Worm (Caenorhabditis elegans) whole organism, young adult: ENCODE data around the gene dhhc-5.

Experiments used
- C06A6.2 ChIP-seq: fragments of 200-800 bp; sonication (Bioruptor generic); conservative IDR thresholded peaks from 2 replicates; pipeline ENCODE4 v1.3.6; 2022; ENCODE audit warnings: missing genetic modification characterization, missing compliant biosample characterization
- F23B12.7 ChIP-seq: sonication (generic microtip); optimal IDR thresholded peaks from 2 replicates; lab custom pipeline; 2017; ENCODE audit warnings: missing genetic modification characterization, mild to moderate bottlenecking, missing compliant biosample characterization, antibody characterized with exemption, moderate library complexity; ENCODE audit not compliant: insufficient read depth
- F39B2.1 ChIP-seq: fragments of 200-800 bp; sonication (Bioruptor generic); IDR thresholded peaks from 2 replicates; pipeline ENCODE4 v1.3.6; 2022; ENCODE audit warnings: missing genetic modification reagents, missing genetic modification characterization, missing compliant biosample characterization
- F55B11.4 ChIP-seq: sonication (generic microtip); optimal IDR thresholded peaks from 2 replicates; lab custom pipeline; 2016; ENCODE audit warnings: missing compliant biosample characterization, missing genetic modification characterization, borderline replicate concordance; ENCODE audit not compliant: insufficient read depth
- K11D2.4 ChIP-seq: fragments of 200-800 bp; sonication (Bioruptor generic); IDR thresholded peaks from 2 replicates; pipeline ENCODE4 v1.3.6; 2022; ENCODE audit warnings: missing genetic modification reagents, missing genetic modification characterization, missing compliant biosample characterization
- T07F8.4 ChIP-seq: sonication (generic microtip); optimal IDR thresholded peaks from 2 replicates; lab custom pipeline; 2016; ENCODE audit warnings: mild to moderate bottlenecking, missing genetic modification characterization, moderate library complexity, missing compliant biosample characterization
- T26A5.8 ChIP-seq: sonication (generic microtip); optimal IDR thresholded peaks from 2 replicates; lab custom pipeline; 2016; ENCODE audit warnings: missing genetic modification characterization, missing compliant biosample characterization
- Y53G8AR.9 ChIP-seq: fragments of 200-800 bp; sonication (Bioruptor generic); conservative IDR thresholded peaks from 2 replicates; pipeline ENCODE4 v1.3.6; 2022; ENCODE audit warnings: missing genetic modification reagents, missing genetic modification characterization, missing compliant biosample characterization
- Y56A3A.18 ChIP-seq: fragments of 200-800 bp; sonication (Bioruptor generic); IDR thresholded peaks from 2 replicates; pipeline ENCODE4 v1.3.6; 2022; ENCODE audit warnings: missing genetic modification reagents, missing genetic modification characterization, missing compliant biosample characterization
- Y67H2A.10 ChIP-seq: fragments of 200-800 bp; sonication (Bioruptor generic); conservative IDR thresholded peaks from 2 replicates; pipeline ENCODE4 v1.3.6; 2022; ENCODE audit warnings: missing genetic modification reagents, missing genetic modification characterization, missing compliant biosample characterization
- Y95B8A.8 ChIP-seq: fragments of 200-800 bp; sonication (Bioruptor generic); IDR thresholded peaks from 2 replicates; pipeline ENCODE4 v1.3.6; 2022; ENCODE audit warnings: missing genetic modification reagents, missing genetic modification characterization, missing compliant biosample characterization
- aptf-2 ChIP-seq: fragments of 200-800 bp; sonication (Bioruptor generic); conservative IDR thresholded peaks from 2 replicates; pipeline ENCODE4 v1.3.6; 2022; ENCODE audit warnings: missing genetic modification reagents, missing genetic modification characterization, missing compliant biosample characterization
- aptf-3 ChIP-seq: fragments of 200-800 bp; sonication (Bioruptor generic); IDR thresholded peaks from 2 replicates; pipeline ENCODE4 v1.3.6; 2022; ENCODE audit warnings: missing genetic modification characterization, missing compliant biosample characterization
- ccch-3 ChIP-seq: fragments of 200-800 bp; sonication (Bioruptor generic); optimal IDR thresholded peaks from 2 replicates; lab custom pipeline; 2018; ENCODE audit warnings: mild to moderate bottlenecking, missing genetic modification characterization, missing compliant biosample characterization
- cebp-1 ChIP-seq, 2 experiments: fragments of 200-800 bp in 1 of 2; sonication (Bioruptor generic) in 1 of 2; sonication (generic microtip) in 1 of 2; IDR thresholded peaks in 1 of 2; optimal IDR thresholded peaks in 1 of 2; 2 replicates each; pipeline versions ENCODE4 v1.3.6 to Lab custom; 2017 to 2022; ENCODE audit warnings: missing compliant biosample characterization in 2 of 2, missing genetic modification characterization in 2 of 2, mild to moderate bottlenecking in 1 of 2, missing genetic modification reagents in 1 of 2, moderate library complexity in 1 of 2
- ceh-100 ChIP-seq: fragments of 200-800 bp; sonication (Bioruptor generic); IDR thresholded peaks from 2 replicates; pipeline ENCODE4 v1.3.6; 2022; ENCODE audit warnings: missing genetic modification reagents, missing genetic modification characterization, missing compliant biosample characterization
- ceh-27 ChIP-seq: fragments of 200-800 bp; sonication (Bioruptor generic); optimal IDR thresholded peaks from 2 replicates; lab custom pipeline; 2018; ENCODE audit warnings: mild to moderate bottlenecking, missing genetic modification characterization, moderate library complexity, missing compliant biosample characterization
- die-1 ChIP-seq: sonication (generic microtip); optimal IDR thresholded peaks from 2 replicates; lab custom pipeline; 2016; ENCODE audit warnings: missing genotype, mild to moderate bottlenecking, missing genetic modification characterization, missing compliant biosample characterization
- ekl-4 ChIP-seq: fragments of 200-800 bp; sonication (Bioruptor generic); IDR thresholded peaks from 2 replicates; pipeline ENCODE4 v1.3.6; 2022; ENCODE audit warnings: missing genetic modification reagents, missing genetic modification characterization, missing compliant biosample characterization
- fkh-3 ChIP-seq: sonication (generic microtip); optimal IDR thresholded peaks from 2 replicates; lab custom pipeline; 2016; ENCODE audit warnings: mild to moderate bottlenecking, missing genetic modification characterization, missing compliant biosample characterization
- hmg-20 ChIP-seq: fragments of 200-800 bp; sonication (Bioruptor generic); IDR thresholded peaks from 2 replicates; pipeline ENCODE4 v1.3.6; 2022; ENCODE audit warnings: missing genetic modification reagents, missing genetic modification characterization, missing compliant biosample characterization
- let-526 ChIP-seq: fragments of 200-800 bp; sonication (Bioruptor generic); IDR thresholded peaks from 2 replicates; pipeline ENCODE4 v1.3.6; 2022; ENCODE audit warnings: missing genetic modification reagents, missing genetic modification characterization, missing compliant biosample characterization
- let-607 ChIP-seq, 2 experiments: fragments of 200-800 bp in 1 of 2; sonication (Bioruptor generic) in 1 of 2; sonication (generic microtip) in 1 of 2; optimal IDR thresholded peaks; 2 replicates each; lab custom pipeline; 2016 to 2018; ENCODE audit warnings: mild to moderate bottlenecking in 2 of 2, missing compliant biosample characterization in 2 of 2, missing genetic modification characterization in 2 of 2, moderate library complexity in 2 of 2, missing genotype in 1 of 2
- lin-35 ChIP-seq, 3 experiments: fragments of 150-350 bp in 2 of 3; sonication (generic microtip) in 1 of 3; optimal IDR thresholded peaks; 2 replicates each; lab custom pipeline; 2014 to 2018; ENCODE audit warnings: missing biosample characterization in 3 of 3, missing genetic modification characterization in 3 of 3, missing genetic modification reagents in 3 of 3
- lin-40 ChIP-seq: sonication (generic microtip); optimal IDR thresholded peaks from 2 replicates; lab custom pipeline; 2016; ENCODE audit warnings: missing genetic modification characterization, mild to moderate bottlenecking, missing compliant biosample characterization, missing genotype, missing genetic modification reagents
- lin-54 ChIP-seq: fragments of 200-800 bp; sonication (Bioruptor generic); optimal IDR thresholded peaks from 2 replicates; lab custom pipeline; 2018; ENCODE audit warnings: mild to moderate bottlenecking, missing genetic modification characterization, missing compliant biosample characterization
- mcd-1 ChIP-seq: fragments of 200-800 bp; sonication (Bioruptor generic); IDR thresholded peaks from 2 replicates; pipeline ENCODE4 v1.3.6; 2022; ENCODE audit warnings: missing genetic modification reagents, missing genetic modification characterization, missing compliant biosample characterization
- mel-28 ChIP-seq: sonication (generic microtip); optimal IDR thresholded peaks from 2 replicates; lab custom pipeline; 2016; ENCODE audit warnings: borderline replicate concordance, mild to moderate bottlenecking, missing genetic modification characterization, missing compliant biosample characterization
- mes-4 ChIP-seq: sonication (generic microtip); optimal IDR thresholded peaks from 2 replicates; lab custom pipeline; 2016; ENCODE audit warnings: missing genotype, missing genetic modification characterization, missing compliant biosample characterization
- nfyb-1 ChIP-seq: fragments of 200-800 bp; sonication (Bioruptor generic); IDR thresholded peaks from 2 replicates; pipeline ENCODE4 v1.3.6; 2022; ENCODE audit warnings: missing genetic modification reagents, missing genetic modification characterization, missing compliant biosample characterization
- nhr-80 ChIP-seq: sonication (generic microtip); optimal IDR thresholded peaks from 2 replicates; lab custom pipeline; 2016; ENCODE audit warnings: missing genetic modification characterization, missing compliant biosample characterization
- nhr-90 ChIP-seq: sonication (generic microtip); optimal IDR thresholded peaks from 2 replicates; lab custom pipeline; 2016; ENCODE audit warnings: missing genotype, mild to moderate bottlenecking, missing genetic modification characterization, missing compliant biosample characterization
- rcor-1 ChIP-seq: fragments of 200-800 bp; sonication (Bioruptor generic); IDR thresholded peaks from 2 replicates; pipeline ENCODE4 v1.3.6; 2022; ENCODE audit warnings: missing genetic modification reagents, missing genetic modification characterization, missing compliant biosample characterization
- sdz-38 ChIP-seq: sonication (generic microtip); optimal IDR thresholded peaks from 2 replicates; lab custom pipeline; 2016; ENCODE audit warnings: missing genotype, missing genetic modification characterization, missing compliant biosample characterization
- snpc-3.4 ChIP-seq: sonication (generic microtip); optimal IDR thresholded peaks from 2 replicates; lab custom pipeline; 2017; ENCODE audit warnings: missing genetic modification characterization, mild to moderate bottlenecking, missing compliant biosample characterization, antibody characterized with exemption, moderate library complexity, missing genotype, missing genetic modification reagents
- somi-1 ChIP-seq: fragments of 200-800 bp; sonication (Bioruptor generic); optimal IDR thresholded peaks from 2 replicates; lab custom pipeline; 2018; ENCODE audit warnings: mild to moderate bottlenecking, missing genetic modification characterization, missing compliant biosample characterization
- sptf-2 ChIP-seq: fragments of 200-800 bp; sonication (Bioruptor generic); optimal IDR thresholded peaks from 2 replicates; lab custom pipeline; 2018; ENCODE audit warnings: mild to moderate bottlenecking, missing genetic modification characterization, missing compliant biosample characterization
- tbp1 ChIP-seq: fragments of 200-800 bp; sonication (Bioruptor generic); optimal IDR thresholded peaks from 2 replicates; lab custom pipeline; 2018; ENCODE audit warnings: mild to moderate bottlenecking, missing genetic modification characterization, missing compliant biosample characterization
- tlf-1 ChIP-seq: fragments of 200-800 bp; sonication (Bioruptor generic); optimal IDR thresholded peaks from 2 replicates; lab custom pipeline; 2018; ENCODE audit warnings: mild to moderate bottlenecking, missing genetic modification characterization, missing compliant biosample characterization
- unc-130 ChIP-seq: sonication (generic microtip); optimal IDR thresholded peaks from 2 replicates; lab custom pipeline; 2016; ENCODE audit warnings: missing genetic modification reagents, missing genetic modification characterization, missing compliant biosample characterization
- xnd-1 ChIP-seq: sonication (generic microtip); optimal IDR thresholded peaks from 2 replicates; lab custom pipeline; 2016; ENCODE audit warnings: missing genotype, missing genetic modification reagents, missing genetic modification characterization, missing compliant biosample characterization
- ztf-26 ChIP-seq: sonication (generic microtip); optimal IDR thresholded peaks from 2 replicates; lab custom pipeline; 2017; ENCODE audit warnings: missing genetic modification characterization, missing compliant biosample characterization

The dhhc-5 gene

ce11 chrIII:6848654-6849204 is at the start of gene dhhc-5:
Gene dhhc-5, minus strand, starts transcription at chrIII:6849059.
- no peak for TF ChIP-seq hmg-20 (GFP tag; lab: Robert Waterston, UW)
- TF ChIP-seq ekl-4, result no peak
- TF ChIP-seq nhr-80, result peak; percentile 56
- no peak for TF ChIP-seq nfyb-1 (GFP tag; lab: Robert Waterston, UW)
- no peak for TF ChIP-seq unc-130 (GFP tag; lab: Kevin White, UChicago)

- TF ChIP-seq ceh-27 (GFP tag; lab: Kevin White, UChicago), result no peak
- TF ChIP-seq lin-40 (tag; lab: Kevin White, UChicago), result peak; percentile 13
- TF ChIP-seq cebp-1 (GFP tag; IDR thresholded peaks at IDR 0.05; lab: Robert Waterston, UW), result no peak
- TF ChIP-seq cebp-1 (tag; optimal IDR thresholded peaks at IDR 0.05; lab: Kevin White, UChicago), result peak; percentile 15
- TF ChIP-seq somi-1 (GFP tag; lab: Kevin White, UChicago), result peak; percentile 60
- TF ChIP-seq ceh-100 (GFP tag; lab: Robert Waterston, UW), result no peak
- TF ChIP-seq ztf-26 (tag; lab: Kevin White, UChicago), result peak; percentile 43
- 0 out of 2 replicates have a peak, but pooled peaks have one; percentile 8 for TF ChIP-seq Y53G8AR.9 (GFP tag; lab: Robert Waterston, UW)
- TF ChIP-seq ccch-3 (GFP tag; lab: Kevin White, UChicago), result no peak
- peak; percentile 33; the same call in 1 of the 2 replicates for TF ChIP-seq K11D2.4
- TF ChIP-seq tbp1 (GFP tag; lab: Kevin White, UChicago), result peak; percentile 7
- TF ChIP-seq, all 124 proteins: peak for 7
These were observed 49.7 kb upstream of the dhhc-5 start for ce11 chrIII:6898518-6898917.

- TF ChIP-seq lin-54 (GFP tag; lab: Kevin White, UChicago) (no peak), F39B2.1 (GFP tag; lab: Robert Waterston, UW) (no peak), nfyb-1 (GFP tag; lab: Robert Waterston, UW) (peak; percentile 33; the same call in 1 of the 2 replicates), let-607 (tag; optimal IDR thresholded peaks at IDR 0.05; lab: Kevin White, UChicago) (no peak), let-526 (no peak), fkh-3 (tag; lab: Kevin White, UChicago) (no peak), snpc-3.4 (no peak), cebp-1 (GFP tag; IDR thresholded peaks at IDR 0.05; lab: Robert Waterston, UW) (no peak), cebp-1 (tag; optimal IDR thresholded peaks at IDR 0.05; lab: Kevin White, UChicago) (peak; percentile 68), ceh-100 (GFP tag; lab: Robert Waterston, UW) (no peak), mes-4 (no peak), Y95B8A.8 (no peak), F55B11.4 (no peak), die-1 (peak; percentile 0), ccch-3 (GFP tag; lab: Kevin White, UChicago) (no peak), C06A6.2 (GFP tag; lab: Robert Waterston, UW) (no peak; the same call in 1 of the 2 replicates), mcd-1 (peak; percentile 36; the same call in 1 of the 2 replicates), tlf-1 (GFP tag; lab: Kevin White, UChicago) (no peak), Y56A3A.18 (GFP tag; lab: Robert Waterston, UW) (no peak), sptf-2 (no peak), rcor-1 (GFP tag; lab: Robert Waterston, UW) (no peak), mel-28 (tag; lab: Kevin White, UChicago) (no peak), T26A5.8 (tag; lab: Kevin White, UChicago) (no peak), xnd-1 (no peak), Y67H2A.10 (no peak), aptf-2 (GFP tag; lab: Robert Waterston, UW) (no peak), T07F8.4 (no peak), lin-35 (GFP tag; optimal IDR thresholded peaks at IDR 0.05; lab: Kevin White, UChicago) (peak in 1 of 3 experiments; percentile 41), F23B12.7 (tag; lab: Kevin White, UChicago) (no peak), aptf-3 (GFP tag; lab: Robert Waterston, UW) (no peak), lin-40 (tag; lab: Kevin White, UChicago) (peak; percentile 80), ekl-4 (no peak), sdz-38 (no peak), nhr-90 (tag; lab: Kevin White, UChicago) (no peak)
These were observed 48.8 kb upstream of the dhhc-5 start, which contains the start of gene T07E3.4 for ce11 chrIII:6897587-6898064. Gene T07E3.4, plus strand, starts transcription at chrIII:6898014.
